Worm (Caenorhabditis elegans): ENCODE results near the gene Y39A1A.16.

Gene Y39A1A.16

ce11 chrIII:10629795-10630194, 49.3 kb upstream of the Y39A1A.16 start (continued):
- TF ChIP-seq daf-19 (GFP tag; conservative IDR thresholded peaks at IDR 0.05) (no peak), ceh-28 (tag; optimal IDR thresholded peaks at IDR 0.05) (no peak), egl-27 (tag; optimal IDR thresholded peaks at IDR 0.05) (no peak), lin-39 (tag; optimal IDR thresholded peaks at IDR 0.05) (no peak), arid-1 (GFP tag; conservative IDR thresholded peaks at IDR 0.05) (no peak), gei-8 (GFP tag; optimal IDR thresholded peaks at IDR 0.05) (no peak)

DNA sequence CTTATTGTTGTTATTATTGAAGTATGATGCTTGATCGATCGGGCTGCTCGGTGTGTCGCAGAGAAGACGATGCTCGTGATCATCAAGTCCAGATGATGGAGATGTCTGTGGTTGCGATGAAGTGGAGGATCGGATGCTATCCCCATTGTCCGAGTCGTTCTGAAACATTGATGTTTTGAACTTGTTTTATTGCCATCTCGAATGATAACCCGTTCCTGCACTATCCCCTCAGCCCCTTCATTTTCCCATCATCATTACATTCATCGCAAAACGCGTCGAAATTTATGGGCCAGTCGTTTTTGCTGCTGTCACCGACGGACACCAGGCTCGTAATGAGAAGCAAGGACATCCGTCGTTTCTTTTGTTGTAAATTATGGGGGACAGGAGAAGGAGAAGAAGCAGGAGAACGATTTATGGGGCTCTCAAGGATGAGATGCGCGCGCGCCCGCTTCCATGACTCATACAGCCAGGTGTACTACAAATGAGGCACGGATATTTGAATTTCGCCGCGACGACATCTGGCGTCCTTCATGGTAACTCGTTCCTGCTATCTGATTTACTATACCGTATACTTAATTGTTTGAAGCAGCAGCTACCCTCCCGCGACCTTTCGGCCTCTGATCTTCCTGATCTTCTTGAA, 47.1 kb upstream of the Y39A1A.16 start:
- TF ChIP-seq aha-1 (tag) (peak; percentile 53), gei-8 (GFP tag; optimal IDR thresholded peaks at IDR 0.05) (no peak), unc-62 (GFP tag; optimal IDR thresholded peaks at IDR 0.05 in 1 of 2) (peak in 1 of 2 experiments; percentile 72), unc-62 (tag; optimal IDR thresholded peaks at IDR 0.05) (no peak), ZK337.2 (GFP tag; IDR thresholded peaks at IDR 0.05) (no peak)

- TF ChIP-seq dmd-9 (GFP tag; IDR thresholded peaks at IDR 0.05), result no peak
- no peak for TF ChIP-seq nhr-111 (GFP tag; optimal IDR thresholded peaks at IDR 0.05)
- TF ChIP-seq gei-8 (GFP tag; optimal IDR thresholded peaks at IDR 0.05), result no peak
- no peak for TF ChIP-seq ztf-7 (tag; optimal IDR thresholded peaks at IDR 0.05)
- TF ChIP-seq dve-1 (tag; optimal IDR thresholded peaks at IDR 0.05; ENCODE audit: insufficient read depth), result peak; percentile 24
- no peak for TF ChIP-seq spr-3 (GFP tag; optimal IDR thresholded peaks at IDR 0.05)
- TF ChIP-seq sdz-12 (GFP tag; optimal IDR thresholded peaks at IDR 0.05), result no peak
- TF ChIP-seq lin-1 (GFP tag; IDR thresholded peaks at IDR 0.05), result no peak
- no peak for TF ChIP-seq egl-43 (GFP tag; IDR thresholded peaks at IDR 0.05)
- TF ChIP-seq ceh-44 (GFP tag; IDR thresholded peaks at IDR 0.05), result no peak
- peak; percentile 73 to 85 for TF ChIP-seq mdl-1 (tag; optimal IDR thresholded peaks at IDR 0.05)
- no peak for TF ChIP-seq ceh-82 (tag; optimal IDR thresholded peaks at IDR 0.05)
- TF ChIP-seq php-3 (GFP tag; IDR thresholded peaks at IDR 0.05), result 0 out of 2 replicates have a peak, but pooled peaks have one; percentile 11
- TF ChIP-seq lin-13 (GFP tag; optimal IDR thresholded peaks at IDR 0.05), result no peak
- TF ChIP-seq F10B5.3 (tag; optimal IDR thresholded peaks at IDR 0.05), result no peak
- TF ChIP-seq ces-1 (GFP tag; optimal IDR thresholded peaks at IDR 0.05), result no peak
- TF ChIP-seq hlh-30 (tag; optimal IDR thresholded peaks at IDR 0.05; ENCODE audit: insufficient read depth), result peak; percentile 3
- TF ChIP-seq dpl-1 (GFP tag; optimal IDR thresholded peaks at IDR 0.05), result no peak
- TF ChIP-seq mdt-29 (GFP tag; IDR thresholded peaks at IDR 0.05), result no peak
- TF ChIP-seq unc-130 (GFP tag; optimal IDR thresholded peaks at IDR 0.05), result no peak
- no peak for TF ChIP-seq mxl-2 (GFP tag; conservative IDR thresholded peaks at IDR 0.05)
- no peak for TF ChIP-seq F49E8.2 (tag; optimal IDR thresholded peaks at IDR 0.05; ENCODE audit: borderline replicate concordance)
- no peak for TF ChIP-seq nhr-10 (tag; optimal IDR thresholded peaks at IDR 0.05)
- no peak for TF ChIP-seq saeg-2 (GFP tag; IDR thresholded peaks at IDR 0.05)
- TF ChIP-seq tag-97 (GFP tag; IDR thresholded peaks at IDR 0.05), result no peak
- no peak for TF ChIP-seq F37D6.2 (tag; optimal IDR thresholded peaks at IDR 0.05)
- TF ChIP-seq ztf-11 (tag; optimal IDR thresholded peaks at IDR 0.05), result no peak
- peak; percentile 67 for TF ChIP-seq fkh-10 (GFP tag; optimal IDR thresholded peaks at IDR 0.05)
- TF ChIP-seq nhr-77 (tag; optimal IDR thresholded peaks at IDR 0.05), result no peak
- no peak for TF ChIP-seq snpc-4 (tag; optimal IDR thresholded peaks at IDR 0.05)
- TF ChIP-seq F26F4.8 (GFP tag; conservative IDR thresholded peaks at IDR 0.05), result no peak
- TF ChIP-seq unc-62 (GFP tag; optimal IDR thresholded peaks at IDR 0.05 in 1 of 2), result no peak
- no peak for TF ChIP-seq unc-62 (tag; optimal IDR thresholded peaks at IDR 0.05)
- TF ChIP-seq lin-15B (tag; optimal IDR thresholded peaks at IDR 0.05), result no peak
- TF ChIP-seq ceh-20 (GFP tag; IDR thresholded peaks at IDR 0.05), result no peak
- TF ChIP-seq duxl-1 (tag; optimal IDR thresholded peaks at IDR 0.05; ENCODE audit: poor library complexity), result no peak
- TF ChIP-seq nhr-76 (tag; optimal IDR thresholded peaks at IDR 0.05), result no peak
- TF ChIP-seq dmd-8 (GFP tag; IDR thresholded peaks at IDR 0.05), result no peak
- TF ChIP-seq Y105C5A.15 (GFP tag; IDR thresholded peaks at IDR 0.05), result no peak
Observed at ce11 chrIII:10632590-10633402, 46.3 kb upstream of the Y39A1A.16 start, which contains the start of gene Y39A1A.10. TSS of gene Y39A1A.10 (plus strand) at chrIII:10632728.
